Worm (Caenorhabditis elegans) whole organism, L2 larva: ENCODE data around the gene C34F11.5.
"Not testable (repeated sequence)": the region's sequence is repeated elsewhere in the genome, so short reads cannot be mapped to it uniquely, and the experiment has no call there.

Experiments
- F13H6.1 ChIP-seq: sonication (generic microtip); optimal IDR thresholded peaks from 2 replicates; lab custom pipeline; 2016; ENCODE audit warnings: missing genetic modification characterization, missing compliant biosample characterization
- R02D3.7 ChIP-seq: fragments of 150-350 bp; optimal IDR thresholded peaks from 2 replicates; lab custom pipeline; 2014; ENCODE audit warnings: missing biosample characterization, missing genetic modification characterization
- ama-1 ChIP-seq: fragments of 150-350 bp; optimal IDR thresholded peaks from 2 replicates; lab custom pipeline; 2018; ENCODE audit warnings: inconsistent platforms
- blmp-1 ChIP-seq: sonication (generic microtip); optimal IDR thresholded peaks from 2 replicates; lab custom pipeline; 2017; ENCODE audit warnings: missing genetic modification characterization, mild to moderate bottlenecking, missing compliant biosample characterization, antibody characterized with exemption, moderate library complexity; ENCODE audit not compliant: insufficient read depth
- ceh-16 ChIP-seq: fragments of 150-350 bp; optimal IDR thresholded peaks from 2 replicates; lab custom pipeline; 2014; ENCODE audit warnings: missing biosample characterization, missing genetic modification characterization
- ceh-82 ChIP-seq: fragments of 150-350 bp; optimal IDR thresholded peaks from 2 replicates; lab custom pipeline; 2014; ENCODE audit warnings: missing biosample characterization, missing genetic modification characterization
- dmd-4 ChIP-seq: sonication (generic microtip); optimal IDR thresholded peaks from 2 replicates; lab custom pipeline; 2017; ENCODE audit warnings: missing biosample characterization, missing genetic modification characterization
- egl-27 ChIP-seq: sonication (generic microtip); optimal IDR thresholded peaks from 3 replicates; lab custom pipeline; 2017; ENCODE audit warnings: missing biosample characterization, missing genetic modification reagents, missing genetic modification characterization
- elt-1 ChIP-seq: fragments of 150-350 bp; optimal IDR thresholded peaks from 2 replicates; lab custom pipeline; 2014; ENCODE audit warnings: missing biosample characterization, missing genetic modification characterization
- fos-1 ChIP-seq: fragments of 150-350 bp; optimal IDR thresholded peaks from 2 replicates; lab custom pipeline; 2014; ENCODE audit warnings: missing biosample characterization, missing genetic modification characterization
- gmeb-1 ChIP-seq: fragments of 150-350 bp; optimal IDR thresholded peaks from 2 replicates; lab custom pipeline; 2014; ENCODE audit warnings: missing biosample characterization, missing genetic modification characterization
- lin-13 ChIP-seq: fragments of 150-350 bp; optimal IDR thresholded peaks from 2 replicates; lab custom pipeline; 2014; ENCODE audit warnings: missing biosample characterization, missing genetic modification reagents, missing genetic modification characterization
- lsy-2 ChIP-seq, 2 experiments: fragments of 150-350 bp in 1 of 2; sonication (generic microtip) in 1 of 2; optimal IDR thresholded peaks; 2 replicates each; lab custom pipeline; 2014 to 2017; ENCODE audit warnings: missing biosample characterization in 2 of 2, missing genetic modification characterization in 2 of 2
- mab-5 ChIP-seq: fragments of 150-350 bp; optimal IDR thresholded peaks from 2 replicates; lab custom pipeline; 2014; ENCODE audit warnings: missing biosample characterization, missing genetic modification characterization
- nhr-10 ChIP-seq: sonication (generic microtip); optimal IDR thresholded peaks from 2 replicates; lab custom pipeline; 2017; ENCODE audit warnings: missing biosample characterization, missing genetic modification characterization
- nhr-11 ChIP-seq: fragments of 150-350 bp; optimal IDR thresholded peaks from 2 replicates; lab custom pipeline; 2014; ENCODE audit warnings: missing biosample characterization, missing genetic modification characterization
- nhr-12 ChIP-seq: fragments of 150-350 bp; optimal IDR thresholded peaks from 2 replicates; lab custom pipeline; 2014; ENCODE audit warnings: missing biosample characterization, missing genetic modification characterization
- nhr-21 ChIP-seq: fragments of 150-350 bp; optimal IDR thresholded peaks from 2 replicates; lab custom pipeline; 2014; ENCODE audit warnings: missing biosample characterization, missing genetic modification characterization
- nhr-23 ChIP-seq: fragments of 150-350 bp; optimal IDR thresholded peaks from 2 replicates; lab custom pipeline; 2014; ENCODE audit warnings: missing biosample characterization, missing genetic modification reagents, missing genetic modification characterization
- nhr-237 ChIP-seq: fragments of 150-350 bp; optimal IDR thresholded peaks from 2 replicates; lab custom pipeline; 2014; ENCODE audit warnings: missing biosample characterization, missing genetic modification characterization
- nhr-25 ChIP-seq: fragments of 150-350 bp; sonication (generic microtip); optimal IDR thresholded peaks from 3 replicates; lab custom pipeline; 2014; ENCODE audit warnings: missing biosample characterization, missing genetic modification characterization
- nhr-6 ChIP-seq: fragments of 150-350 bp; optimal IDR thresholded peaks from 2 replicates; lab custom pipeline; 2014; ENCODE audit warnings: missing biosample characterization, missing genetic modification characterization
- nhr-77 ChIP-seq: fragments of 150-350 bp; optimal IDR thresholded peaks from 2 replicates; lab custom pipeline; 2014; ENCODE audit warnings: missing biosample characterization, missing genetic modification characterization
- peb-1 ChIP-seq: fragments of 150-350 bp; optimal IDR thresholded peaks from 2 replicates; lab custom pipeline; 2014; ENCODE audit warnings: missing biosample characterization, missing genetic modification characterization
- skn-1 ChIP-seq: sonication (generic microtip); optimal IDR thresholded peaks from 2 replicates; lab custom pipeline; 2017; ENCODE audit warnings: missing biosample characterization, missing genetic modification characterization
- sma-3 ChIP-seq: sonication (generic microtip); optimal IDR thresholded peaks from 2 replicates; lab custom pipeline; 2016; ENCODE audit warnings: missing genetic modification reagents, missing genetic modification characterization, missing compliant biosample characterization
- snpc-4 ChIP-seq: fragments of 150-350 bp; optimal IDR thresholded peaks from 2 replicates; lab custom pipeline; 2014; ENCODE audit warnings: missing biosample characterization, missing genetic modification characterization
- unc-62 ChIP-seq: fragments of 150-350 bp; optimal IDR thresholded peaks from 2 replicates; lab custom pipeline; 2014; ENCODE audit warnings: missing biosample characterization, missing genetic modification reagents, missing genetic modification characterization
- zag-1 ChIP-seq: fragments of 150-350 bp; optimal IDR thresholded peaks from 2 replicates; lab custom pipeline; 2014; ENCODE audit warnings: missing biosample characterization, missing genetic modification characterization
- ztf-1 ChIP-seq: fragments of 200-800 bp; sonication (Bioruptor generic); conservative IDR thresholded peaks from 2 replicates; pipeline ENCODE4 v1.3.6; 2022; ENCODE audit warnings: missing genetic modification characterization, missing compliant biosample characterization
- ztf-4 ChIP-seq: fragments of 150-350 bp; optimal IDR thresholded peaks from 2 replicates; lab custom pipeline; 2014; ENCODE audit warnings: missing biosample characterization, missing genetic modification characterization

Gene C34F11.5

DNA sequence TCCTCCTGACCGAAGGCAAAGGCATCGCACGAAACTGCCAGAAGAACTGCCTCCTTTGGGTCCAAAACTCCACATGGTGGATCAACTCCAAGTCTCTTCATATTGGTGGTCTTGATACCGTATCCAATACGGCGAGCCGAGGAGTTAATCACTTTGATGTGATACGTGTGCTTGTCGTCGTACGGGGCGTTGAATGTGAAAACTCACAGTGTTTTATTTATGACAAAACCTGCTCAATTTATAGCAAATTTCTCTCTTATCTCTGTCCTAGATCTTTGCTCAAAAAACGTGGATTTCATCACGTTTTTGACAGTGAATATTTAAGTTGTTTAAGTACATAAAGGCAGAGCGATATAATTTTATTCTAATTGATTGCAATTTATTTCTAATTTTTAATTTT lies 36.8 kb upstream of the C34F11.5 start, which contains the start of gene F58A6.9:
F58A6.9 (minus strand) TSS at position 101 of the 400 bp plus-strand sequence.
- TF ChIP-seq ztf-4 (tag; lab: Kevin White, UChicago); sma-3 (GFP tag; lab: Kevin White, UChicago); R02D3.7 (tag; lab: Kevin White, UChicago): not testable (repeated sequence)

DNA sequence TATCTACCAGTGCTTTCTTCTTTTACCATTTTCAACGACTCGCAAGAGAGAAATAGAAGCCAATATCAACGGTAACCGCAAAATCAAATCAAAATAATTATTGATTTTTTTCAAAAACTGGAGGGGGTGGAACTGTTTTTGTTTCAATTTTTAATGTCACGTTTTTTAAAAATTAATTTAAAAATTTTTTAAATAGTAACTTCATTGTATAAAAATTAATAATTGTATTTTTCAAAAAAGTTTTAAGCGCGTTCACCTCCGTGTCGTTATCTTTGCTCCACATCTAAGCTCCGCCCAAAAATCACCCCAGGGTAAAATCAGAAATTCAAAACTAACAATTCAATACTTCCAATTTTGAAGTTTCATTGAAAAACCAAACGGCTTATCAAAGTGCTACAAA lies 34.5 kb upstream of the C34F11.5 start, which contains the start of gene C27D6.11:
C27D6.11 (minus strand) TSS at position 101 of the 400 bp plus-strand sequence.
- TF ChIP-seq nhr-77 (tag; lab: Kevin White, UChicago) (no peak), R02D3.7 (tag; lab: Kevin White, UChicago) (no peak), egl-27 (tag; lab: Kevin White, UChicago) (no peak), lsy-2 (tag; optimal IDR thresholded peaks at IDR 0.05; lab: Kevin White, UChicago) (no peak), nhr-12 (tag; lab: Kevin White, UChicago) (no peak), nhr-10 (tag; lab: Kevin White, UChicago) (no peak), nhr-6 (tag; lab: Kevin White, UChicago) (no peak), elt-1 (tag; lab: Kevin White, UChicago) (no peak), unc-62 (no peak), fos-1 (no peak)

DNA sequence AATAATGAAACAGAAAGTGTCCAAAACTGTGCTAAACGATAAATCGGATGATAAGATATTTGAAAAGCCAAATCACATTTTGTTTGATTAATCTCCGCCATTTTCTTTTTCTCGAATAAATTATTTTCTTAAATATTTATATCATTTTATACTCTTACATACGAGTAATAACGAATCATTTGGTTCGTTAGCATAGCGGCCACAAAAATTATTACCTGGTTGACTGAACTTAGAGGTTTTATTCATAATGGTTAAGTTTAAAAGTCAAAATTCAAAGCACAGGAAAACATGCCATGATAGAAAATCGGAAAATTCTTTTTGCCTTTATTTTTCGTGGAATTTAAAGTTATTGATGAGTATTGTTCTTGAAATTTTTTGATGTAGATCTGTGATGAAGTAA lies 32.3 kb upstream of the C34F11.5 start, which contains the start of gene srb-5:
srb-5 (minus strand) TSS at position 101 of the 400 bp plus-strand sequence.
- no peak for TF ChIP-seq ceh-82 (tag; lab: Kevin White, UChicago)
- TF ChIP-seq ztf-1 (GFP tag; lab: Robert Waterston, UW) = no peak
- TF ChIP-seq nhr-237 (tag; lab: Kevin White, UChicago) = no peak
- no peak for TF ChIP-seq nhr-11 (tag; lab: Kevin White, UChicago)
- no peak for TF ChIP-seq gmeb-1 (tag; lab: Kevin White, UChicago)
- no peak for TF ChIP-seq ama-1 (lab: Kevin White, UChicago)
- TF ChIP-seq blmp-1 (tag; lab: Kevin White, UChicago) = no peak
- TF ChIP-seq egl-27 (tag; lab: Kevin White, UChicago) = no peak
- TF ChIP-seq snpc-4 = no peak
- no peak for TF ChIP-seq nhr-25 (tag; lab: Kevin White, UChicago)
- TF ChIP-seq mab-5 (tag; lab: Kevin White, UChicago) = no peak
- TF ChIP-seq ztf-4 (tag; lab: Kevin White, UChicago) = no peak
- no peak for TF ChIP-seq nhr-6 (tag; lab: Kevin White, UChicago)

DNA sequence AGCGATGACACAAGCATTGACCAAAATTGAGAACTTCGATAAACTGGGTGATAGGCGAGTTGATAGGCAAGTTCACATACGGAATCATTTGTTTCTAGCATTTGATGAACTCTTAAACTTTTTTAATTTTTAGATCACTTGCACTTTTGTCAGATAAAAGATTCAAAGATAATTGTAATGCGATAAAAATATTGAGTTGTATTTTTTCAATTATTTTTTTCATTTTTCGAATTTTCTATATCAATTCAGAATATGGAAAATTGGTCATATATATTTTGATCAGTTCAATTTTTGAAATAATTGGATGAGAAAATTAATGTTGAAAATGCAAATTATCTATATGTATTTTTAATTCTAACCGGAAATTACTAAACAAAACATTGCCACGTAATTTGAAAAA lies 28.9 kb upstream of the C34F11.5 start, which contains the start of gene srb-3:
srb-3 (minus strand) TSS at position 101 of the 400 bp plus-strand sequence.
- no peak for TF ChIP-seq skn-1 (tag; lab: Kevin White, UChicago)
- TF ChIP-seq egl-27 (tag; lab: Kevin White, UChicago) = no peak
- no peak for TF ChIP-seq peb-1
- no peak for TF ChIP-seq R02D3.7 (tag; lab: Kevin White, UChicago)
- TF ChIP-seq nhr-21 (tag; lab: Kevin White, UChicago) = no peak
- TF ChIP-seq blmp-1 (tag; lab: Kevin White, UChicago) = no peak
- no peak for TF ChIP-seq ama-1 (lab: Kevin White, UChicago)
- no peak for TF ChIP-seq elt-1 (tag; lab: Kevin White, UChicago)
- no peak for TF ChIP-seq F13H6.1 (tag; lab: Kevin White, UChicago)
- no peak for TF ChIP-seq mab-5 (tag; lab: Kevin White, UChicago)
- no peak for TF ChIP-seq lin-13 (GFP tag; lab: Kevin White, UChicago)
- no peak for TF ChIP-seq dmd-4
- TF ChIP-seq fos-1 = no peak
- TF ChIP-seq snpc-4 = no peak

DNA sequence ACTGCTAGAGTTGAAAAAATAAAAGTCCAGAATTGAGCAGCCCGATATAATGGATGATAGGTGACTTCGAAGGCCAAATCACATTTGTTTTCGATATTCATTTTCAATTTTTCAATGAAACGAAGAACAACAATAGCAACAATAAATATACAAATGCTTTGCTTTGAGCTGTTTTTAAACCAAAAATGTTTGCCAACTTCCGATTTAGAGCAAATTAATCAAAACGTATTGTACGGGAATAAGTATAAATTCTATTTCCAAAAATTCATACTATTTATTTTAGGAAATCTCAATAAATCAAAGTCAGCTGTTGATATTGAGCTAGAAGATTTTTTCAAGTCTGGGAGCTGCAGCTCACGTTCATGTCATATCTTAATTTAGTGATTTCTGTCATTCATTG lies 24.7 kb upstream of the C34F11.5 start, which contains the start of gene srb-1:
srb-1 (minus strand) TSS at position 101 of the 400 bp plus-strand sequence.
- no peak for TF ChIP-seq lin-13 (GFP tag; lab: Kevin White, UChicago)
- no peak for TF ChIP-seq nhr-11 (tag; lab: Kevin White, UChicago)
- no peak for TF ChIP-seq F13H6.1 (tag; lab: Kevin White, UChicago)
- TF ChIP-seq sma-3 (GFP tag; lab: Kevin White, UChicago) = no peak
- TF ChIP-seq zag-1 (tag; lab: Kevin White, UChicago) = no peak
- no peak for TF ChIP-seq ceh-16
- no peak for TF ChIP-seq nhr-6 (tag; lab: Kevin White, UChicago)
- no peak for TF ChIP-seq nhr-23 (tag; lab: Kevin White, UChicago)
- TF ChIP-seq gmeb-1 (tag; lab: Kevin White, UChicago) = no peak
- TF ChIP-seq, all 48 proteins: peak for 0
